Fruit fly (Drosophila melanogaster) whole organism, embryonic: Measurements from ENCODE around the gene Fas3.

Experiments used
- CG42726 ChIP-seq: fragments of 200-800 bp; sonication (Bioruptor generic); IDR thresholded peaks from 2 replicates; pipeline ENCODE4 v1.3.6; 2022; ENCODE audit warnings: missing biosample characterization, missing genetic modification characterization; ENCODE audit not compliant: partially characterized antibody
- Hr39 ChIP-seq: fragments of >200 bp; optimal IDR thresholded peaks from 2 replicates; lab custom pipeline; 2017

- TF ChIP-seq Hr39 (no peak), CG42726 (GFP tag; lab: Robert Waterston, UW) (no peak)
These were observed 11.2 kb upstream of the Fas3 start for dm6 chr2L:18308652-18309051.
